Worm (Caenorhabditis elegans) whole organism, midembryonic: ENCODE results near the gene tyra-3.

Source experiments
- T22C8.4 ChIP-seq: fragments of 200-800 bp; sonication (Bioruptor generic); IDR thresholded peaks from 2 replicates; pipeline ENCODE4 v1.3.6; 2022; ENCODE audit warnings: missing genetic modification characterization, missing compliant biosample characterization
- klf-2 ChIP-seq: fragments of 200-800 bp; sonication (Bioruptor generic); conservative IDR thresholded peaks from 2 replicates; pipeline ENCODE4 v1.3.6; 2022; ENCODE audit warnings: missing genetic modification reagents, missing genetic modification characterization, missing compliant biosample characterization
- ztf-29 ChIP-seq: fragments of 200-800 bp; sonication (Bioruptor generic); IDR thresholded peaks from 2 replicates; pipeline ENCODE4 v1.3.6; 2022; ENCODE audit warnings: missing genetic modification reagents, missing genetic modification characterization, missing compliant biosample characterization

DNA sequence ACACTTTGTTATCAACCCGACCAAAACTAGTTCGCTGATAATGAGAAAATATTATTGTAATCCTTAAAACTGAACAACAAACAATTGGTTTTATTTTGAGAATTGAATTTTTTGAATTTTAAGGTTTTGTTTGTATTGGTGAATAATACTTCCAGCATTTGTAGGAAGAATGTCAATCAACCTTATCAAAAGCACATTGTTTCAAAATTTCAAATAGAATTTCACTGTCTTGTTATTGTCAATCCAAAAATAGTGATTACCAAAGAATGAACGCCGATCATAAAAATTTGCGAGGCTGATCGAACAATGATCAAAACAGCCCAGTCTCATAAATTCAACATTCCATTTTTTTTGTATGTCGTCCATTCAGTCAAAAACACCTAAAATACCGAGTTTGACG lies 26.6 kb downstream of the tyra-3 start:
- TF ChIP-seq klf-2 (GFP tag; lab: Robert Waterston, UW) (no peak), T22C8.4 (GFP tag; lab: Robert Waterston, UW) (no peak), ztf-29 (no peak)
